Worm (Caenorhabditis elegans) whole organism, L2 larva: ENCODE measurements around the gene W04G3.13.

Experiments used
- egl-27 ChIP-seq: sonication (generic microtip); optimal IDR thresholded peaks from 3 replicates; lab custom pipeline; 2017; ENCODE audit warnings: missing biosample characterization, missing genetic modification reagents, missing genetic modification characterization
- nhr-10 ChIP-seq: sonication (generic microtip); optimal IDR thresholded peaks from 2 replicates; lab custom pipeline; 2017; ENCODE audit warnings: missing biosample characterization, missing genetic modification characterization
- nhr-12 ChIP-seq: fragments of 150-350 bp; optimal IDR thresholded peaks from 2 replicates; lab custom pipeline; 2014; ENCODE audit warnings: missing biosample characterization, missing genetic modification characterization
- snpc-4 ChIP-seq: fragments of 150-350 bp; optimal IDR thresholded peaks from 2 replicates; lab custom pipeline; 2014; ENCODE audit warnings: missing biosample characterization, missing genetic modification characterization
- unc-39 ChIP-seq: fragments of 150-350 bp; optimal IDR thresholded peaks from 2 replicates; lab custom pipeline; 2014; ENCODE audit warnings: missing biosample characterization, missing genetic modification characterization
- unc-62 ChIP-seq: fragments of 150-350 bp; optimal IDR thresholded peaks from 2 replicates; lab custom pipeline; 2014; ENCODE audit warnings: missing biosample characterization, missing genetic modification reagents, missing genetic modification characterization

ce11 chrX:11053615-11054014, 26.0 kb downstream of the W04G3.13 start, which contains the start of gene C09F12.2:
- TF ChIP-seq nhr-10 (no peak), unc-62 (GFP tag; lab: Kevin White, UChicago) (no peak), unc-39 (tag; lab: Kevin White, UChicago) (no peak), nhr-12 (tag; lab: Kevin White, UChicago) (no peak), egl-27 (tag; lab: Kevin White, UChicago) (no peak), snpc-4 (tag; lab: Kevin White, UChicago) (no peak)
